Worm (Caenorhabditis elegans) whole organism, L3 larva: Measurements from ENCODE around the gene Y113G7A.13.

Source experiments
- egl-27 ChIP-seq: sonication (generic microtip); optimal IDR thresholded peaks from 4 replicates; lab custom pipeline; 2017; ENCODE audit warnings: missing biosample characterization, missing genetic modification reagents, missing genetic modification characterization
- nhr-28 ChIP-seq: fragments of 150-350 bp; optimal IDR thresholded peaks from 2 replicates; lab custom pipeline; 2014; ENCODE audit warnings: missing biosample characterization, missing genetic modification characterization

ce11 chrV:20186579-20186978 is 38.6 kb downstream of the Y113G7A.13 start, which contains the start of gene srz-16:
- no peak for TF ChIP-seq egl-27 (tag; lab: Kevin White, UChicago)
- no peak for TF ChIP-seq nhr-28 (tag; lab: Kevin White, UChicago)
